Fruit fly (Drosophila melanogaster) whole organism, prepupa: ENCODE data around the gene CG17118.

ENCODE experiments used
- CG16779 ChIP-seq: fragments of 200-800 bp; sonication (Bioruptor generic); optimal IDR thresholded peaks from 3 replicates; lab custom pipeline; 2017; ENCODE audit warnings: missing biosample characterization, mild to moderate bottlenecking, missing genetic modification characterization
- CG3032 ChIP-seq: fragments of 200-800 bp; optimal IDR thresholded peaks from 2 replicates; lab custom pipeline; 2019; ENCODE audit warnings: missing biosample characterization, mild to moderate bottlenecking, missing genetic modification characterization, moderate library complexity
- CG4318 ChIP-seq: fragments of 200-800 bp; sonication (Bioruptor generic); optimal IDR thresholded peaks from 3 replicates; lab custom pipeline; 2017; ENCODE audit warnings: missing biosample characterization, mild to moderate bottlenecking, missing genetic modification characterization
- Hr39 ChIP-seq: fragments of 200-800 bp; sonication (Bioruptor generic); optimal IDR thresholded peaks from 2 replicates; lab custom pipeline; 2016; ENCODE audit warnings: missing biosample characterization, missing genetic modification characterization
- fkh ChIP-seq: fragments of 200-800 bp; sonication (Bioruptor generic); optimal IDR thresholded peaks from 3 replicates; lab custom pipeline; 2017; ENCODE audit warnings: missing biosample characterization, mild to moderate bottlenecking, missing genetic modification characterization, moderate library complexity
- ss ChIP-seq, 2 experiments: fragments of 200-800 bp; sonication (Bioruptor generic); optimal IDR thresholded peaks; 2 replicates in 1 of 2; 3 replicates in 1 of 2; lab custom pipeline; 2017 to 2018; ENCODE audit warnings: mild to moderate bottlenecking in 2 of 2, missing biosample characterization in 2 of 2, missing genetic modification characterization in 2 of 2, moderate library complexity in 1 of 2

dm6 chr2L:10760422-10761166, 30.5 kb downstream of the CG17118 start, which contains the start of gene CG6495:
- TF ChIP-seq CG3032 (tag; lab: Kevin White, UChicago) (peak; percentile 30), Hr39 (no peak), fkh (GFP tag; lab: Kevin White, UChicago) (no peak), CG16779 (tag; lab: Kevin White, UChicago) (no peak), ss (GFP tag; optimal IDR thresholded peaks at IDR 0.05; lab: Kevin White, UChicago) (peak in 1 of 2 experiments; percentile 8), CG4318 (GFP tag; lab: Kevin White, UChicago) (no peak)
